Fruit fly (Drosophila melanogaster) whole organism: ENCODE results near the gene CG5447.

Experiments used
- EcR ChIP-seq, 2 experiments: fragments of >200 bp; optimal IDR thresholded peaks; 2 replicates each; lab custom pipeline; 2017; ENCODE audit warnings: missing biosample characterization in 2 of 2, missing genetic modification characterization in 2 of 2, missing genetic modification reagents in 2 of 2
- pan ChIP-seq: fragments of >200 bp; optimal IDR thresholded peaks from 2 replicates; lab custom pipeline; 2017
- psq ChIP-seq: fragments of >200 bp; optimal IDR thresholded peaks from 2 replicates; lab custom pipeline; 2017

- TF ChIP-seq psq (lab: Kevin White, UChicago): no peak
- TF ChIP-seq pan (lab: Kevin White, UChicago): no peak
- no peak for TF ChIP-seq EcR (GFP tag; optimal IDR thresholded peaks at IDR 0.05; lab: Kevin White, UChicago)
These were observed at the start of gene CG5447 for dm6 chr3R:26452345-26452744.
